Worm (Caenorhabditis elegans): ENCODE data around the gene C05C8.8.
A peak's percentile ranks its signal among the peaks of the same experiment; 100 is the strongest.

Gene C05C8.8

DNA sequence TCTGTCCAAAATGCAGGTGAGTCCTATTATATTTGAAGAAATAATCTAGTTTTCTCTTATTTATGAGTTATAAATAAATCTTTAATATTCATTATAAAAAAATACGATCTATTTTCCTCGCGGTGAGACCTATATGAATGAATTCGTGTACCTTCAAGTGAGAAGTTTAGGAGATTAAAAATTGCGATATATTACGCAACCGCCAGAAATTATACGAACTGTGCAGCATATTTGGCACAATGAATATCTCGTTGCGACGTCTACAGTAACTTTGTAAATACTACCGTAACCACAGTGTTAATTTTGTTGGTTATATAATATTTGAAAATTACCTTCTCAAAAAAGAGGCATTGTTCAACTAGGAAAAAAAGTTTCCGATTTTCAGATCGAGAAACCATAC lies 30.6 kb downstream of the C05C8.8 start:
- no peak for TF ChIP-seq madf-8 (GFP tag; conservative IDR thresholded peaks at IDR 0.05)
- no peak for TF ChIP-seq madf-10 (tag; optimal IDR thresholded peaks at IDR 0.05)
- no peak for TF ChIP-seq akir-1 (GFP tag; optimal IDR thresholded peaks at IDR 0.05)
- TF ChIP-seq nhr-80 (tag; optimal IDR thresholded peaks at IDR 0.05), result no peak
- TF ChIP-seq K11D2.4 (GFP tag; IDR thresholded peaks at IDR 0.05), result no peak
- TF ChIP-seq lsl-1 (GFP tag; optimal IDR thresholded peaks at IDR 0.05), result no peak
- TF ChIP-seq T26A5.8 (tag; optimal IDR thresholded peaks at IDR 0.05), result no peak
- TF ChIP-seq hsf-1 (GFP tag; IDR thresholded peaks at IDR 0.05), result no peak
- no peak for TF ChIP-seq F33H1.4 (GFP tag; IDR thresholded peaks at IDR 0.05)
- TF ChIP-seq unc-130 (GFP tag; optimal IDR thresholded peaks at IDR 0.05), result no peak

DNA sequence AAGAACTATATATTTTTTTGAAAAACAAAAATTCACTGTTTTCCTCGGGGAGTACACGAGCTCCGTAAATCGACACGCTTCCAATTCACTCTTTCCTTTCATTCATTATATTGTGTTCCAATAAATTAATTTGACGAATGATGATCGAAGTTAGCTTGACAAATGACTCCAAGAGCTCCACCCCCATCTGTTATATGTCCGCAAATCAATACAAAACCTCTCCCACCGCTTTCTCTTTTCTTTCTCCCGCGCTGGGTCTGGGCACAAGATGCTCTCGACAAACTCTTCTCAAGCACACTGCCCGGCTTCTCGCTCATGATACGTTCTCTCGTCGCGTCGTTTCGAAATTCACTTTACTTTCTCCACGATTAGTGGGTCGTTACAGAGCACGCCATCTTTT lies 31.1 kb downstream of the C05C8.8 start, which contains the start of gene C13F10.1:
Gene C13F10.1, plus strand, starts transcription at position 138 of the 400 bp plus-strand sequence.
- TF ChIP-seq ama-1 (optimal IDR thresholded peaks at IDR 0.05) (no peak), ama-1 (GFP tag; optimal IDR thresholded peaks at IDR 0.05) (no peak), atf-7 (tag; optimal IDR thresholded peaks at IDR 0.05) (no peak), F23B12.7 (tag; optimal IDR thresholded peaks at IDR 0.05; ENCODE audit: insufficient read depth) (no peak), lin-26 (GFP tag; IDR thresholded peaks at IDR 0.05) (no peak), repo-1 (tag; optimal IDR thresholded peaks at IDR 0.05) (no peak), cebp-1 (GFP tag; IDR thresholded peaks at IDR 0.05) (no peak), cebp-1 (tag; optimal IDR thresholded peaks at IDR 0.05) (peak; percentile 39), madf-6 (GFP tag; IDR thresholded peaks at IDR 0.05) (no peak), athp-1 (tag; optimal IDR thresholded peaks at IDR 0.05) (no peak), lin-40 (tag; optimal IDR thresholded peaks at IDR 0.05) (no peak), rcor-1 (GFP tag; IDR thresholded peaks at IDR 0.05) (0 out of 2 replicates have a peak, but pooled peaks have one; percentile 17), snpc-1.1 (tag; optimal IDR thresholded peaks at IDR 0.05; ENCODE audit: insufficient read depth) (no peak), nhr-80 (tag; optimal IDR thresholded peaks at IDR 0.05) (no peak), attf-6 (GFP tag; IDR thresholded peaks at IDR 0.05) (no peak), tlf-1 (GFP tag; optimal IDR thresholded peaks at IDR 0.05) (no peak), F55B11.4 (tag; optimal IDR thresholded peaks at IDR 0.05; ENCODE audit: borderline replicate concordance, insufficient read depth) (no peak), snpc-3.4 (tag; optimal IDR thresholded peaks at IDR 0.05) (no peak), zfh-2 (GFP tag; conservative IDR thresholded peaks at IDR 0.05) (0 out of 2 replicates have a peak, but pooled peaks have one; percentile 15), Y53F4B.3 (GFP tag; IDR thresholded peaks at IDR 0.05) (no peak), nhr-27 (tag; optimal IDR thresholded peaks at IDR 0.05) (no peak), lir-1 (GFP tag; conservative IDR thresholded peaks at IDR 0.05) (no peak)

DNA sequence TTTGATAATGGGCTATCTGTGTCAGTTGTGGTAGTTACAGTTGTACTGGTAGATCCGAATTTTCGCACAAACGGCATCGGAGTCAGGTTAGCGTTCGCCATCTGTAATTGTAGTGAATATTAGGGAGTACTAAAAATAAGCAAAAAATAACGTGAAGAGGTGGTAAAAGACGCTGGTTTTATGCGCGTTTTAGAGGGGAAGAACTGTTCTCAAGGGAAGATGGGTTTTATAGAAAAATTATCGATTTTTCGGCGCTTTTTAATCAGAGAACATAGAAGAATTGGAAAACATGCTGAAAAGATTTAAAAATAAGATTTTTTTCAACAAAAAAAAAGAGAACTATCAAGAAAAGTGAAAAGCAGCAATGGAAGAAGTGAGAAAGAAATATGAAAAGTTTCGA lies 31.8 kb downstream of the C05C8.8 start, which contains the start of gene C13F10.7:
Gene C13F10.7, minus strand, starts transcription at position 101 of the 400 bp plus-strand sequence.
- no peak for TF ChIP-seq gei-17 (GFP tag; optimal IDR thresholded peaks at IDR 0.05)
- TF ChIP-seq D2030.7 (GFP tag; IDR thresholded peaks at IDR 0.05), result no peak
- TF ChIP-seq ztf-28 (GFP tag; IDR thresholded peaks at IDR 0.05), result no peak
- no peak for TF ChIP-seq F10E7.11 (tag; optimal IDR thresholded peaks at IDR 0.05)
- no peak for TF ChIP-seq lin-54 (GFP tag; optimal IDR thresholded peaks at IDR 0.05)
- TF ChIP-seq rpc-1 (optimal IDR thresholded peaks at IDR 0.05), result no peak
- no peak for TF ChIP-seq rpc-1 (tag; optimal IDR thresholded peaks at IDR 0.05)
- TF ChIP-seq lag-1 (GFP tag; IDR thresholded peaks at IDR 0.05), result no peak
- no peak for TF ChIP-seq ceh-100 (GFP tag; IDR thresholded peaks at IDR 0.05)
- TF ChIP-seq ztf-18 (tag; optimal IDR thresholded peaks at IDR 0.05), result no peak
- no peak for TF ChIP-seq hsf-1 (GFP tag; IDR thresholded peaks at IDR 0.05)
- TF ChIP-seq Y79H2A.3 (GFP tag; conservative IDR thresholded peaks at IDR 0.05), result no peak
- no peak for TF ChIP-seq let-607 (tag; optimal IDR thresholded peaks at IDR 0.05)
- TF ChIP-seq F37B4.10 (GFP tag; IDR thresholded peaks at IDR 0.05), result no peak
- TF ChIP-seq madf-8 (GFP tag; conservative IDR thresholded peaks at IDR 0.05), result no peak
- TF ChIP-seq aptf-3 (GFP tag; IDR thresholded peaks at IDR 0.05), result no peak
- no peak for TF ChIP-seq B0336.3 (GFP tag; IDR thresholded peaks at IDR 0.05)

Data from whole organism, young adult.